Worm (Caenorhabditis elegans): ENCODE data around the gene elks-1.
A peak's percentile ranks its signal among the peaks of the same experiment; 100 is the strongest.

Gene elks-1

ce11 chrIV:3384593-3384992 is 34.8 kb upstream of the elks-1 start (continued):
- TF ChIP-seq nhr-41 (GFP tag; IDR thresholded peaks at IDR 0.05), result peak; percentile 43; the same call in 1 of the 2 replicates
- peak; percentile 44 for TF ChIP-seq fkh-10 (GFP tag; optimal IDR thresholded peaks at IDR 0.05)
- 0 out of 2 replicates have a peak, but pooled peaks have one; percentile 65 for TF ChIP-seq saeg-2 (GFP tag; IDR thresholded peaks at IDR 0.05)
- TF ChIP-seq Y48G9A.11 (GFP tag; IDR thresholded peaks at IDR 0.05), result peak; percentile 41; the same call in 1 of the 2 replicates
- TF ChIP-seq aha-1 (tag), result peak; percentile 99
- TF ChIP-seq lin-13 (GFP tag; optimal IDR thresholded peaks at IDR 0.05), result peak; percentile 39
- TF ChIP-seq php-3 (GFP tag; IDR thresholded peaks at IDR 0.05), result no peak
- peak; percentile 1 for TF ChIP-seq ces-1 (GFP tag; optimal IDR thresholded peaks at IDR 0.05)
- peak; percentile 79 for TF ChIP-seq F37D6.2 (tag; optimal IDR thresholded peaks at IDR 0.05)
- no peak for TF ChIP-seq pqm-1 (tag; optimal IDR thresholded peaks at IDR 0.05)
- no peak for TF ChIP-seq F44E2.7 (GFP tag; IDR thresholded peaks at IDR 0.05)
- TF ChIP-seq hmg-1.1 (GFP tag; IDR thresholded peaks at IDR 0.05), result peak; percentile 95
- peak; percentile 16 to 19 for TF ChIP-seq daf-16 (GFP tag; optimal IDR thresholded peaks at IDR 0.05)
- TF ChIP-seq daf-16 (tag; optimal IDR thresholded peaks at IDR 0.05), result peak; percentile 76
- no peak for TF ChIP-seq Y105C5A.15 (GFP tag; IDR thresholded peaks at IDR 0.05)
- peak; percentile 87 for TF ChIP-seq nhr-102 (tag; optimal IDR thresholded peaks at IDR 0.05)
- peak; percentile 67; the same call in 1 of the 2 replicates for TF ChIP-seq lin-1 (GFP tag; IDR thresholded peaks at IDR 0.05)
- no peak for TF ChIP-seq nhr-76 (tag; optimal IDR thresholded peaks at IDR 0.05)
- TF ChIP-seq nhr-10 (tag; optimal IDR thresholded peaks at IDR 0.05), result no peak
- TF ChIP-seq cey-2 (tag; optimal IDR thresholded peaks at IDR 0.05; ENCODE audit: borderline replicate concordance, insufficient read depth), result no peak
- TF ChIP-seq nhr-11 (tag; optimal IDR thresholded peaks at IDR 0.05), result peak; percentile 91
- TF ChIP-seq zfp-2 (tag; optimal IDR thresholded peaks at IDR 0.05), result no peak
- peak; percentile 100 for TF ChIP-seq hlh-30 (tag; optimal IDR thresholded peaks at IDR 0.05; ENCODE audit: insufficient read depth)
- TF ChIP-seq ztf-11 (tag; optimal IDR thresholded peaks at IDR 0.05), result no peak
- TF ChIP-seq nhr-48 (tag; optimal IDR thresholded peaks at IDR 0.05), result peak; percentile 63
- TF ChIP-seq dpl-1 (GFP tag; optimal IDR thresholded peaks at IDR 0.05), result peak; percentile 73
- TF ChIP-seq F49E8.2 (tag; optimal IDR thresholded peaks at IDR 0.05; ENCODE audit: borderline replicate concordance), result no peak
- no peak for TF ChIP-seq ama-1 (optimal IDR thresholded peaks at IDR 0.05)
- TF ChIP-seq daf-12 (tag; optimal IDR thresholded peaks at IDR 0.05), result no peak
- TF ChIP-seq hif-1 (tag; optimal IDR thresholded peaks at IDR 0.05), result peak; percentile 54 to 86
- no peak for TF ChIP-seq Y5F2A.4 (GFP tag; optimal IDR thresholded peaks at IDR 0.05)
- TF ChIP-seq T20F7.1 (GFP tag; optimal IDR thresholded peaks at IDR 0.05), result peak; percentile 85
- TF ChIP-seq mdt-29 (GFP tag; IDR thresholded peaks at IDR 0.05), result peak; percentile 50; the same call in 1 of the 2 replicates
- TF ChIP-seq ceh-32 (tag; optimal IDR thresholded peaks at IDR 0.05; ENCODE audit: poor library complexity), result no peak
- peak; percentile 82 to 94 for TF ChIP-seq lsy-2 (tag; optimal IDR thresholded peaks at IDR 0.05)
- TF ChIP-seq lin-39 (tag; optimal IDR thresholded peaks at IDR 0.05), result no peak
- TF ChIP-seq ceh-82 (tag; optimal IDR thresholded peaks at IDR 0.05), result no peak
- no peak for TF ChIP-seq daf-8 (GFP tag; IDR thresholded peaks at IDR 0.05)
- peak; percentile 37 for TF ChIP-seq nhr-25 (tag; optimal IDR thresholded peaks at IDR 0.05; ENCODE audit: borderline replicate concordance, insufficient read depth)
- TF ChIP-seq nhr-28 (tag; optimal IDR thresholded peaks at IDR 0.05), result peak; percentile 84
- TF ChIP-seq tag-97 (GFP tag; IDR thresholded peaks at IDR 0.05), result no peak
- TF ChIP-seq dmd-8 (GFP tag; IDR thresholded peaks at IDR 0.05), result no peak
- no peak for TF ChIP-seq madf-5 (GFP tag; IDR thresholded peaks at IDR 0.05)
- no peak for TF ChIP-seq zip-11 (GFP tag; IDR thresholded peaks at IDR 0.05)
- TF ChIP-seq ztf-7 (tag; optimal IDR thresholded peaks at IDR 0.05), result no peak
- TF ChIP-seq mes-2 (tag; optimal IDR thresholded peaks at IDR 0.05; ENCODE audit: poor library complexity, severe bottlenecking), result peak; percentile 86
- TF ChIP-seq ZK546.5 (tag; optimal IDR thresholded peaks at IDR 0.05), result no peak
- no peak for TF ChIP-seq unc-130 (GFP tag; optimal IDR thresholded peaks at IDR 0.05)
- TF ChIP-seq daf-19 (GFP tag; conservative IDR thresholded peaks at IDR 0.05), result no peak
- peak; percentile 39 for TF ChIP-seq spr-3 (GFP tag; optimal IDR thresholded peaks at IDR 0.05)
- TF ChIP-seq ctbp-1 (GFP tag; IDR thresholded peaks at IDR 0.05), result peak; percentile 82
- no peak for TF ChIP-seq R02D3.7 (tag; optimal IDR thresholded peaks at IDR 0.05)

All from whole organism, L4 larva.